Worm (Caenorhabditis elegans): Measurements from ENCODE around the gene ceh-81.

DNA sequence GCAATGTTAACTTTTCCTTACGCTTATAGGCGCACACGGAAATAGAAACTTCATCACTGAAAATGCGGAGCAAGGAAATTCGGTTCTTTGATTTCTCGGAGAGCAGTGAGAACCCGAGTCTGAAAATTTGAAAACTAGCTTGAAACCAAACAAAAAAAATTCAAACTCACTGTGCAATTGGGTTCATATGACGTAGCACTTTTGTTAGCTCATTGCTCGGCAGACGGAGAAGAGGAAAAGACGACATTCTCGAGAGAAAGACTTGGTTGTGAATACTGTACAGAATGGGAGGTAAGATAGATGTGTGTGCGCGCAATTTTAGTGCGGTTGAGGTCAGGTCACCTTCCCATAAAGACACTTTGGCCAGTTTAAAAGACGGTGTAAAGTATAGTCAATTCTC lies 20.2 kb downstream of the ceh-81 start, which contains the start of the genes F36H5.13 and F36H5.8:
- no peak for TF ChIP-seq sptf-2 (GFP tag; optimal IDR thresholded peaks at IDR 0.05)
- TF ChIP-seq unc-62 (GFP tag; optimal IDR thresholded peaks at IDR 0.05): no peak
- no peak for TF ChIP-seq bed-1 (GFP tag; IDR thresholded peaks at IDR 0.05)
- no peak for TF ChIP-seq nhr-179 (tag; optimal IDR thresholded peaks at IDR 0.05)
- TF ChIP-seq tbp1 (GFP tag; optimal IDR thresholded peaks at IDR 0.05): no peak
- no peak for TF ChIP-seq rcor-1 (GFP tag; IDR thresholded peaks at IDR 0.05)
- TF ChIP-seq attf-6 (GFP tag; IDR thresholded peaks at IDR 0.05): no peak
- no peak for TF ChIP-seq snpc-4 (GFP tag; optimal IDR thresholded peaks at IDR 0.05)
- no peak for TF ChIP-seq snpc-4 (tag; optimal IDR thresholded peaks at IDR 0.05)
- TF ChIP-seq mes-4 (tag; optimal IDR thresholded peaks at IDR 0.05): no peak
- no peak for TF ChIP-seq ceh-27 (GFP tag; optimal IDR thresholded peaks at IDR 0.05)
